Fruit fly (Drosophila melanogaster): ENCODE measurements around the gene Sf3b5.

dm6 chr3R:9045733-9046132 is 30.6 kb upstream of the Sf3b5 start:
- TF ChIP-seq usp (GFP tag; optimal IDR thresholded peaks at IDR 0.05) (no peak), HLH106 (tag; optimal IDR thresholded peaks at IDR 0.05) (no peak), Myc (optimal IDR thresholded peaks at IDR 0.05) (no peak), lola (GFP tag; optimal IDR thresholded peaks at IDR 0.05) (no peak), pan (optimal IDR thresholded peaks at IDR 0.05) (no peak)
